Worm (Caenorhabditis elegans) whole organism, L3 larva: ENCODE data around the gene cest-5.1.

Experiments used
- aly-2 ChIP-seq: fragments of 150-350 bp; optimal IDR thresholded peaks from 2 replicates; lab custom pipeline; 2014; ENCODE audit warnings: missing biosample characterization, missing genetic modification characterization
- ama-1 ChIP-seq: fragments of 150-350 bp; optimal IDR thresholded peaks from 2 replicates; lab custom pipeline; 2018
- elt-3 ChIP-seq, 3 experiments: fragments of 150-350 bp in 1 of 3; sonication (generic microtip) in 2 of 3; optimal IDR thresholded peaks; 2 replicates in 2 of 3; 4 replicates in 1 of 3; lab custom pipeline; 2014 to 2017; ENCODE audit warnings: missing biosample characterization in 3 of 3, missing genetic modification characterization in 3 of 3
- fkh-10 ChIP-seq: sonication (generic microtip); optimal IDR thresholded peaks from 2 replicates; lab custom pipeline; 2017; ENCODE audit warnings: missing biosample characterization, missing genetic modification reagents, missing genetic modification characterization
- nhr-67 ChIP-seq: fragments of 150-350 bp; optimal IDR thresholded peaks from 2 replicates; lab custom pipeline; 2014; ENCODE audit warnings: missing biosample characterization, missing genetic modification characterization
- nhr-76 ChIP-seq: fragments of 150-350 bp; sonication (generic microtip); optimal IDR thresholded peaks from 5 replicates; lab custom pipeline; 2014; ENCODE audit warnings: missing biosample characterization, missing genetic modification characterization
- unc-62 ChIP-seq: fragments of 150-350 bp; sonication (generic microtip); optimal IDR thresholded peaks from 4 replicates; lab custom pipeline; 2014; ENCODE audit warnings: missing biosample characterization, missing genetic modification reagents, missing genetic modification characterization
- zag-1 ChIP-seq: fragments of 150-350 bp; optimal IDR thresholded peaks from 2 replicates; lab custom pipeline; 2014; ENCODE audit warnings: missing biosample characterization, missing genetic modification characterization
- ztf-4 ChIP-seq: fragments of 150-350 bp; optimal IDR thresholded peaks from 2 replicates; lab custom pipeline; 2014; ENCODE audit warnings: missing biosample characterization, missing genetic modification characterization

ce11 chrIV:6638256-6638655 is 6.7 kb upstream of the cest-5.1 start, which contains the start of gene C01B10.7:
- TF ChIP-seq elt-3 (tag; optimal IDR thresholded peaks at IDR 0.05; lab: Kevin White, UChicago): no peak
- TF ChIP-seq nhr-76 (tag; lab: Kevin White, UChicago): no peak
- TF ChIP-seq unc-62 (GFP tag; lab: Kevin White, UChicago): no peak
- TF ChIP-seq fkh-10: no peak
- TF ChIP-seq zag-1 (tag; lab: Kevin White, UChicago): no peak
- TF ChIP-seq aly-2 (tag; lab: Kevin White, UChicago): no peak
- TF ChIP-seq ztf-4 (tag; lab: Kevin White, UChicago): no peak
- no peak for TF ChIP-seq nhr-67
- TF ChIP-seq ama-1 (lab: Kevin White, UChicago): no peak
